Worm (Caenorhabditis elegans): ENCODE measurements around the gene xpf-1.

DNA sequence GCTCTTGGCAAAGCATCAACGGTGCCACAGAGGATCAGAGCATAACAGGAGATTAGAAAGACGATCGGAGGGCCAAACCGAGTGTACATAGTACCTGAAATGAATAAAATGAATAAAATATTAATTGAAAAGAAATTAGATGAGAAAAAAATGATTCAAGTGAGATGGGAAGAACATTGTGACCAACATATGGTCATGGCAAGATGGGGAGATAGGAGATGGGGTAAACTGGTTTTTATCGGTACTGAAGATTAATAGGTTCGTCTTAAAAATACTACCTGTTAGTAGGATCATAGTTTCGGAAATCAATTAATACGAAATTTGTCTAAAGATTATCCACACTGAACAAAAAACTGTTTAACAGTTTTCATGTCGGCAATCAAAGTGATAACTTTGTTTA, 38.9 kb upstream of the xpf-1 start, which contains the start of gene nep-1:
- TF ChIP-seq med-1 (GFP tag; optimal IDR thresholded peaks at IDR 0.05; ENCODE audit: insufficient read depth), result no peak
- no peak for TF ChIP-seq klf-2 (GFP tag; conservative IDR thresholded peaks at IDR 0.05)
- no peak for TF ChIP-seq ztf-29 (GFP tag; IDR thresholded peaks at IDR 0.05)
- no peak for TF ChIP-seq cog-1 (tag; optimal IDR thresholded peaks at IDR 0.05)
- TF ChIP-seq flt-1 (GFP tag; IDR thresholded peaks at IDR 0.05), result no peak
- TF ChIP-seq T22C8.4 (GFP tag; IDR thresholded peaks at IDR 0.05), result no peak
- no peak for TF ChIP-seq ztf-23 (GFP tag; IDR thresholded peaks at IDR 0.05)
- no peak for TF ChIP-seq tab-1 (GFP tag; IDR thresholded peaks at IDR 0.05)
- TF ChIP-seq ref-1 (GFP tag; conservative IDR thresholded peaks at IDR 0.05), result no peak
